Worm (Caenorhabditis elegans) whole organism, L1 larva: Measurements from ENCODE around the gene F01F1.3.
A peak's percentile ranks its signal among the peaks of the same experiment; 100 is the strongest.

Experiments
- C16A3.4 ChIP-seq: fragments of 150-350 bp; optimal IDR thresholded peaks from 2 replicates; lab custom pipeline; 2014; ENCODE audit warnings: missing biosample characterization, missing genetic modification characterization
- C34B4.2 ChIP-seq: sonication (generic microtip); optimal IDR thresholded peaks from 2 replicates; lab custom pipeline; 2017; ENCODE audit warnings: mild to moderate bottlenecking, missing genetic modification characterization, missing compliant biosample characterization
- Y116A8C.19 ChIP-seq: sonication (generic microtip); optimal IDR thresholded peaks from 2 replicates; lab custom pipeline; 2016; ENCODE audit warnings: missing compliant biosample characterization, missing genetic modification characterization, borderline replicate concordance
- aha-1 ChIP-seq: fragments of 150-350 bp; optimal IDR thresholded peaks from 2 replicates; lab custom pipeline; 2014; ENCODE audit warnings: missing biosample characterization, missing genetic modification characterization
- alr-1 ChIP-seq: fragments of 200-800 bp; sonication (Bioruptor generic); optimal IDR thresholded peaks from 2 replicates; lab custom pipeline; 2018; ENCODE audit warnings: borderline replicate concordance, mild to moderate bottlenecking, missing genetic modification characterization, missing compliant biosample characterization
- aly-2 ChIP-seq: fragments of 150-350 bp; optimal IDR thresholded peaks from 2 replicates; lab custom pipeline; 2014; ENCODE audit warnings: missing biosample characterization, missing genetic modification characterization
- ceh-63 ChIP-seq: fragments of 200-800 bp; sonication (Bioruptor generic); optimal IDR thresholded peaks from 2 replicates; lab custom pipeline; 2018; ENCODE audit warnings: mild to moderate bottlenecking, missing genetic modification characterization, missing compliant biosample characterization
- ceh-90 ChIP-seq: sonication (generic microtip); optimal IDR thresholded peaks from 2 replicates; lab custom pipeline; 2016; ENCODE audit warnings: missing genetic modification characterization, missing compliant biosample characterization
- ces-1 ChIP-seq: fragments of 150-350 bp; optimal IDR thresholded peaks from 2 replicates; lab custom pipeline; 2014; ENCODE audit warnings: missing biosample characterization, missing genetic modification reagents, missing genetic modification characterization
- efl-1 ChIP-seq, 4 experiments: fragments of 150-350 bp; optimal IDR thresholded peaks in 3 of 4; peaks in 1 of 4; 1 replicate in 1 of 4; 2 replicates in 3 of 4; lab custom pipeline; 2014; ENCODE audit warnings: missing biosample characterization in 2 of 4, missing genetic modification characterization in 2 of 4, missing genetic modification reagents in 2 of 4
- efl-3 ChIP-seq: fragments of 200-800 bp; sonication (Bioruptor generic); optimal IDR thresholded peaks from 2 replicates; lab custom pipeline; 2018; ENCODE audit warnings: mild to moderate bottlenecking, missing genetic modification characterization, missing compliant biosample characterization
- egl-27 ChIP-seq, 2 experiments: fragments of 150-350 bp in 1 of 2; sonication (generic microtip); optimal IDR thresholded peaks; 3 replicates each; lab custom pipeline; 2017 to 2018; ENCODE audit warnings: missing biosample characterization in 2 of 2, missing genetic modification characterization in 2 of 2, missing genetic modification reagents in 2 of 2
- elt-2 ChIP-seq: sonication (generic microtip); optimal IDR thresholded peaks from 2 replicates; lab custom pipeline; 2016; ENCODE audit warnings: missing genetic modification characterization, mild to moderate bottlenecking, inconsistent platforms, missing compliant biosample characterization, missing genetic modification reagents
- fkh-10 ChIP-seq: sonication (generic microtip); optimal IDR thresholded peaks from 2 replicates; lab custom pipeline; 2017; ENCODE audit warnings: missing biosample characterization, missing genetic modification reagents, missing genetic modification characterization
- fkh-4 ChIP-seq: sonication (generic microtip); optimal IDR thresholded peaks from 2 replicates; lab custom pipeline; 2016; ENCODE audit warnings: missing compliant biosample characterization, missing genetic modification characterization, borderline replicate concordance
- isw-1 ChIP-seq: fragments of 200-800 bp; sonication (Bioruptor generic); IDR thresholded peaks from 2 replicates; pipeline ENCODE4 v1.3.6; 2022; ENCODE audit warnings: missing genetic modification characterization, missing compliant biosample characterization
- lin-13 ChIP-seq: fragments of 150-350 bp; optimal IDR thresholded peaks from 2 replicates; lab custom pipeline; 2014; ENCODE audit warnings: missing biosample characterization, missing genetic modification reagents, missing genetic modification characterization
- lin-35 ChIP-seq, 2 experiments: fragments of 150-350 bp; optimal IDR thresholded peaks; 2 replicates each; lab custom pipeline; 2014; ENCODE audit warnings: missing biosample characterization in 2 of 2, missing genetic modification characterization in 2 of 2, missing genetic modification reagents in 2 of 2
- lin-39 ChIP-seq: fragments of 150-350 bp; optimal IDR thresholded peaks from 2 replicates; lab custom pipeline; 2014; ENCODE audit warnings: missing biosample characterization, missing genetic modification reagents, missing genetic modification characterization
- lir-3 ChIP-seq: sonication (generic microtip); optimal IDR thresholded peaks from 2 replicates; lab custom pipeline; 2016; ENCODE audit warnings: mild to moderate bottlenecking, missing genetic modification characterization, moderate library complexity, missing compliant biosample characterization; ENCODE audit not compliant: poor library complexity
- lsy-2 ChIP-seq, 2 experiments: fragments of 150-350 bp; optimal IDR thresholded peaks; 2 replicates each; lab custom pipeline; 2014; ENCODE audit warnings: missing biosample characterization in 2 of 2, missing genetic modification characterization in 2 of 2
- mab-9 ChIP-seq: fragments of 200-800 bp; sonication (Bioruptor generic); IDR thresholded peaks from 2 replicates; pipeline ENCODE4 v1.3.6; 2022; ENCODE audit warnings: missing genetic modification reagents, missing genetic modification characterization, missing compliant biosample characterization
- mdl-1 ChIP-seq, 2 experiments: fragments of 150-350 bp; optimal IDR thresholded peaks; 2 replicates each; lab custom pipeline; 2014 to 2017; ENCODE audit warnings: missing biosample characterization in 2 of 2, missing genetic modification characterization in 2 of 2, inconsistent platforms in 1 of 2
- mef-2 ChIP-seq: fragments of 150-350 bp; optimal IDR thresholded peaks from 2 replicates; lab custom pipeline; 2014; ENCODE audit warnings: missing biosample characterization, missing genetic modification characterization
- mep-1 ChIP-seq: fragments of 150-350 bp; optimal IDR thresholded peaks from 2 replicates; lab custom pipeline; 2014; ENCODE audit warnings: missing biosample characterization, missing genetic modification characterization
- nhr-11 ChIP-seq: fragments of 150-350 bp; optimal IDR thresholded peaks from 2 replicates; lab custom pipeline; 2014; ENCODE audit warnings: missing biosample characterization, missing genetic modification characterization
- nhr-12 ChIP-seq: sonication (generic microtip); optimal IDR thresholded peaks from 2 replicates; lab custom pipeline; 2017; ENCODE audit warnings: missing biosample characterization, missing genetic modification characterization
- nhr-237 ChIP-seq: fragments of 150-350 bp; optimal IDR thresholded peaks from 2 replicates; lab custom pipeline; 2014; ENCODE audit warnings: missing biosample characterization, missing genetic modification characterization
- nhr-28 ChIP-seq: fragments of 150-350 bp; optimal IDR thresholded peaks from 2 replicates; lab custom pipeline; 2014; ENCODE audit warnings: missing biosample characterization, missing genetic modification characterization
- nhr-47 ChIP-seq: sonication (generic microtip); optimal IDR thresholded peaks from 2 replicates; lab custom pipeline; 2016; ENCODE audit warnings: mild to moderate bottlenecking, missing genetic modification characterization, moderate library complexity, missing compliant biosample characterization
- nhr-77 ChIP-seq: fragments of 150-350 bp; optimal IDR thresholded peaks from 2 replicates; lab custom pipeline; 2014; ENCODE audit warnings: missing biosample characterization, missing genetic modification characterization
- nhr-84 ChIP-seq: sonication (generic microtip); optimal IDR thresholded peaks from 2 replicates; lab custom pipeline; 2017; ENCODE audit warnings: missing biosample characterization, missing genetic modification characterization
- nhr-85 ChIP-seq: sonication (generic microtip); peaks from one replicate; lab custom pipeline; 2016; ENCODE audit warnings: missing genetic modification characterization, inconsistent platforms, missing compliant biosample characterization
- nhr-90 ChIP-seq: sonication (generic microtip); optimal IDR thresholded peaks from 2 replicates; lab custom pipeline; 2016; ENCODE audit warnings: mild to moderate bottlenecking, missing genetic modification characterization, missing compliant biosample characterization; ENCODE audit not compliant: poor library complexity
- rnt-1 ChIP-seq: sonication (generic microtip); optimal IDR thresholded peaks from 2 replicates; lab custom pipeline; 2016; ENCODE audit warnings: mild to moderate bottlenecking, missing genetic modification characterization, moderate library complexity, missing compliant biosample characterization
- snpc-4 ChIP-seq: fragments of 150-350 bp; optimal IDR thresholded peaks from 2 replicates; lab custom pipeline; 2014; ENCODE audit warnings: missing biosample characterization, missing genetic modification characterization
- sox-4 ChIP-seq: sonication (generic microtip); optimal IDR thresholded peaks from 2 replicates; lab custom pipeline; 2016; ENCODE audit warnings: missing genetic modification characterization, missing compliant biosample characterization
- sup-37 ChIP-seq: fragments of 200-800 bp; sonication (Bioruptor generic); optimal IDR thresholded peaks from 2 replicates; lab custom pipeline; 2018; ENCODE audit warnings: mild to moderate bottlenecking, missing genetic modification characterization, missing compliant biosample characterization
- swsn-7 ChIP-seq: sonication (generic microtip); optimal IDR thresholded peaks from 2 replicates; lab custom pipeline; 2016; ENCODE audit warnings: missing genetic modification characterization, missing compliant biosample characterization
- tbx-2 ChIP-seq: sonication (generic microtip); optimal IDR thresholded peaks from 2 replicates; lab custom pipeline; 2016; ENCODE audit warnings: missing genetic modification characterization, missing compliant biosample characterization
- tlp-1 ChIP-seq: fragments of 150-350 bp; optimal IDR thresholded peaks from 2 replicates; lab custom pipeline; 2014; ENCODE audit warnings: missing biosample characterization, missing genetic modification characterization
- unc-130 ChIP-seq: fragments of 150-350 bp; optimal IDR thresholded peaks from 2 replicates; lab custom pipeline; 2017; ENCODE audit warnings: missing biosample characterization, missing genetic modification characterization, inconsistent platforms
- unc-30 ChIP-seq: sonication (generic microtip); optimal IDR thresholded peaks from 2 replicates; lab custom pipeline; 2017; ENCODE audit warnings: missing biosample characterization, missing genetic modification characterization
- unc-62 ChIP-seq: fragments of 150-350 bp; optimal IDR thresholded peaks from 2 replicates; lab custom pipeline; 2014; ENCODE audit warnings: missing biosample characterization, missing genetic modification reagents, missing genetic modification characterization
- unc-86 ChIP-seq: sonication (generic microtip); optimal IDR thresholded peaks from 2 replicates; lab custom pipeline; 2016; ENCODE audit warnings: missing genetic modification characterization, missing compliant biosample characterization
- unc-98 ChIP-seq: fragments of 200-800 bp; sonication (Bioruptor generic); IDR thresholded peaks from 2 replicates; pipeline ENCODE4 v1.3.6; 2022; ENCODE audit warnings: missing genetic modification characterization, missing compliant biosample characterization
- vab-15 ChIP-seq: sonication (generic microtip); optimal IDR thresholded peaks from 2 replicates; lab custom pipeline; 2017; ENCODE audit warnings: missing genotype, mild to moderate bottlenecking, missing genetic modification characterization, missing compliant biosample characterization
- xbp-1 ChIP-seq: sonication (generic microtip); optimal IDR thresholded peaks from 2 replicates; lab custom pipeline; 2016; ENCODE audit warnings: missing genetic modification characterization, missing compliant biosample characterization
- ztf-4 ChIP-seq: fragments of 150-350 bp; optimal IDR thresholded peaks from 2 replicates; lab custom pipeline; 2014; ENCODE audit warnings: missing biosample characterization, missing genetic modification characterization

F01F1.3 gene

DNA sequence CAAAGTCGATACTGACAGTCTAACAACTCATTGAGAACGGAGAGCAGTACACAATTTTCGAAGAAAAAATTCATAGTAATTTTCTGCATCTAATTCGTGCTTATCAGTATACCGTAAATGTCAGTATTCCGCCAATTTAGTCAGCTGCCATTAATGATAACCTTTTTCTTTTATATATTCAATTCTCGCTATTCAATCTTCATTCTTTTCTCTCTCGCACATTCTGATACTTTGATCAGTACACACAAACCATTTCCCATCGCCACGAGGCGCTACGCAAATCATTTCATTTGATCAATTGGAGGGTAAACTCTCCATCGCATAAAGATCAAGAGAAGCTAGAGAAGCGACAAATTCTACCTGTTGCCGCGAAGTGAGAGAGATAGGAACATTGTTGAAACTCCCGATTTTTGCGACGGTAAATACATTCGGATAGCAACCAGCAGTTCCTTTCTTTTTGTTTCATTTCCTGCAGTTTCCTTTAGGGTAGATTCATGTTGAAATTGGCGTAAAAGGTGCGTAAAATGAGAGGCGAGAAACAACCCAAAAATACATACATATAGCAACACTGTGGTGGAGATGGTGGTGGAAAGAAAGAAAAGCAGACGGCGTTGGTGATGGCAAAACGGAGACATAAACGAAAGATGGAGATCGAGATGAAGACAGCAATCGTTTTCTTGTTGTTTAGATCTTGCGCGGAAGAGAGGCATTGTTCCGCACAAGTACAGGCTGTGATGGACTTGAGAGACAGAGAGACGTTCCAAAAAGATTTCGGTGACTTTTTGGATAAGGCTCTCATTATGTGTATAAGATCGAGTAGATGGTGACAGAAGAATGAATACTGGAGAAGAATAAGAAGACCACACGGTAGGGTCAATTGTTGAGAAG lies 33.3 kb upstream of the F01F1.3 start (continued):
- TF ChIP-seq fkh-10 (GFP tag; lab: Kevin White, UChicago) (no peak), nhr-12 (tag; lab: Kevin White, UChicago) (no peak), sup-37 (GFP tag; lab: Kevin White, UChicago) (no peak), nhr-77 (tag; lab: Kevin White, UChicago) (peak; percentile 66), alr-1 (tag; lab: Kevin White, UChicago) (no peak), efl-1 (optimal IDR thresholded peaks at IDR 0.05; lab: Kevin White, UChicago) (peak in 1 of 2 experiments; percentile 1), efl-1 (GFP tag; optimal IDR thresholded peaks at IDR 0.05 in 1 of 2; lab: Kevin White, UChicago) (no peak), sox-4 (tag; lab: Kevin White, UChicago) (no peak), mdl-1 (tag; optimal IDR thresholded peaks at IDR 0.05; lab: Kevin White, UChicago) (peak in 1 of 2 experiments; percentile 84), unc-86 (tag; lab: Kevin White, UChicago) (no peak), nhr-237 (tag; lab: Kevin White, UChicago) (no peak), lin-13 (GFP tag; lab: Kevin White, UChicago) (no peak), lir-3 (tag; lab: Kevin White, UChicago) (no peak), aly-2 (tag; lab: Kevin White, UChicago) (no peak), mef-2 (tag; lab: Kevin White, UChicago) (no peak), nhr-47 (tag; lab: Kevin White, UChicago) (peak; percentile 18), swsn-7 (tag; lab: Kevin White, UChicago) (no peak), mep-1 (tag; lab: Kevin White, UChicago) (peak; percentile 25), isw-1 (GFP tag; lab: Robert Waterston, UW) (no peak), nhr-28 (tag; lab: Kevin White, UChicago) (no peak), elt-2 (tag; lab: Kevin White, UChicago) (peak; percentile 74), lin-35 (GFP tag; optimal IDR thresholded peaks at IDR 0.05; lab: Kevin White, UChicago) (peak in 1 of 2 experiments; percentile 61), ceh-63 (GFP tag; lab: Kevin White, UChicago) (no peak), aha-1 (tag; lab: Kevin White, UChicago) (no peak), tlp-1 (tag; lab: Kevin White, UChicago) (no peak), unc-98 (GFP tag; lab: Robert Waterston, UW) (no peak), mab-9 (GFP tag; lab: Robert Waterston, UW) (no peak), xbp-1 (tag; lab: Kevin White, UChicago) (no peak), unc-30 (tag; lab: Kevin White, UChicago) (no peak), egl-27 (tag; optimal IDR thresholded peaks at IDR 0.05; lab: Kevin White, UChicago) (no peak), Y116A8C.19 (tag; lab: Kevin White, UChicago) (no peak), rnt-1 (tag; lab: Kevin White, UChicago) (no peak), nhr-84 (tag; lab: Kevin White, UChicago) (no peak), ztf-4 (tag; lab: Kevin White, UChicago) (no peak), fkh-4 (tag; lab: Kevin White, UChicago) (no peak), efl-3 (GFP tag; lab: Kevin White, UChicago) (no peak), unc-62 (GFP tag; lab: Kevin White, UChicago) (no peak), C16A3.4 (tag; lab: Kevin White, UChicago) (peak; percentile 52), nhr-90 (tag; lab: Kevin White, UChicago) (peak; percentile 62), ceh-90 (no peak), vab-15 (tag; lab: Kevin White, UChicago) (no peak), lsy-2 (tag; optimal IDR thresholded peaks at IDR 0.05; lab: Kevin White, UChicago) (peak in 1 of 2 experiments; percentile 46), nhr-11 (tag; lab: Kevin White, UChicago) (no peak), nhr-85 (tag; lab: Kevin White, UChicago) (peak; percentile 79), C34B4.2 (no peak), unc-130 (tag; lab: Kevin White, UChicago) (peak; percentile 51), snpc-4 (tag; lab: Kevin White, UChicago) (no peak), tbx-2 (tag; lab: Kevin White, UChicago) (peak; percentile 66), lin-39 (tag; lab: Kevin White, UChicago) (no peak), ces-1 (no peak)
